Fruit fly (Drosophila melanogaster) whole organism: Measurements from ENCODE around the gene fy.

Source experiments
- psq ChIP-seq: fragments of >200 bp; optimal IDR thresholded peaks from 2 replicates; lab custom pipeline; 2017
- usp ChIP-seq: fragments of >200 bp; optimal IDR thresholded peaks from 2 replicates; lab custom pipeline; 2017; ENCODE audit warnings: missing biosample characterization, missing genetic modification characterization, mixed read lengths

dm6 chr2L:8423047-8423446 lies 20.0 kb upstream of the fy start:
- TF ChIP-seq psq (no peak), usp (GFP tag; lab: Kevin White, UChicago) (no peak)
